Worm (Caenorhabditis elegans): ENCODE measurements around the gene slr-2.

DNA sequence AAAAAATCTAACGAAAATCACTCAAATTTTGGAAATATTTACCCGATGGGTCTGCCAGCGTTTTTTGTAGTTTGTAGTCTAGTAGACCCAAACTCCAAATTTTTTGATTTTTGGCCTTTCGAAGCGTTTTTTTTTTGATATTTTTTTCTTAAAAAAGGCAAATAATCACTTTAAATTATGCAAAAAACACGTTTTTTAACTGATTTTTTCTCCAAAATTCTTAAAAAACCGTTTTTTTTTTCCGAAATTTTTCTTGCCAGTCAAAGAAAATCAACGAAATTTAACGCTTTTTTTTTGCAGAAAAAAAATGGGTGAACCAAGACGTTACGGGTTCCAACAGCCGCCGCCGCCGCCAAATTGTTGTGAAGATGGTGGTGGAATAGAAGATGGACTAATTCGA is 21.0 kb downstream of the slr-2 start, which contains the start of gene Y37H2A.1:
- no peak for TF ChIP-seq snpc-4 (tag; optimal IDR thresholded peaks at IDR 0.05)
- TF ChIP-seq unc-39 (tag; optimal IDR thresholded peaks at IDR 0.05): no peak
- no peak for TF ChIP-seq ces-1 (GFP tag; optimal IDR thresholded peaks at IDR 0.05)
- no peak for TF ChIP-seq nhr-76 (tag; optimal IDR thresholded peaks at IDR 0.05)
- TF ChIP-seq pha-4 (tag; optimal IDR thresholded peaks at IDR 0.05): no peak
- TF ChIP-seq nhr-28 (tag; optimal IDR thresholded peaks at IDR 0.05): no peak
- no peak for TF ChIP-seq unc-62 (GFP tag; optimal IDR thresholded peaks at IDR 0.05)
- TF ChIP-seq nhr-12 (tag; optimal IDR thresholded peaks at IDR 0.05): no peak
- TF ChIP-seq nhr-237 (tag; optimal IDR thresholded peaks at IDR 0.05): no peak
- TF ChIP-seq ztf-11 (tag; optimal IDR thresholded peaks at IDR 0.05): no peak
- no peak for TF ChIP-seq elt-1 (tag; optimal IDR thresholded peaks at IDR 0.05; ENCODE audit: borderline replicate concordance, insufficient read depth)
- TF ChIP-seq ceh-43 (GFP tag; optimal IDR thresholded peaks at IDR 0.05): no peak
- no peak for TF ChIP-seq sem-2 (GFP tag; optimal IDR thresholded peaks at IDR 0.05)

Measured in whole organism, mixed stage, embryonic.